Fruit fly (Drosophila melanogaster) whole organism, wandering third instar larva: ENCODE data around the gene CG43797.

Source experiments
- CG32264 ChIP-seq: fragments of 200-800 bp; sonication (Bioruptor generic); optimal IDR thresholded peaks from 2 replicates; lab custom pipeline; 2016; ENCODE audit warnings: missing biosample characterization, missing genetic modification characterization
- dl ChIP-seq, 2 experiments: fragments of 175-275, 200-275 bp in 1 of 2; fragments of 200-275 bp in 1 of 2; sonication (Bioruptor generic); optimal IDR thresholded peaks; lab custom pipeline; 2018; ENCODE audit warnings: mild to moderate bottlenecking in 2 of 2, missing biosample characterization in 2 of 2, missing genetic modification characterization in 2 of 2, moderate library complexity in 2 of 2; ENCODE audit not compliant: partially characterized antibody in 2 of 2, insufficient read depth in 1 of 2

DNA sequence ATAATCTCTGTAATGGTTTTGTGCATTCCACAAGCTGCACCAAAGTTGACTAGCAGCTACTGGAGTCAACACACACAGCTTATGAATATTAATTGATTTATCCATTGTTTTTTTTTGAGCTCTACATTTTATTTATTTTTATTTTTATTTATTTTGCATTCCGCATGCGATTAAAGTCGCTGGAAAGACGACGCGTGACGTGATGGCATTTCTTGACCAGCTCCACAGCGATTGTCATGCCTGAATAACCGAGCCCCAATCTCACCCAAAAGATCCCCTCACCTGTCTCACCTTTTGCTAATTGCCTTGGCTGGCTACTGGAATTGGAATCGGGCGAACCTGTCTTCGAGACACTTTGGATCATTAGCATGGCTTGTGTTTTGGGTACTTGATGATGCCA, 36.5 kb downstream of the CG43797 start:
- TF ChIP-seq CG32264 (no peak), dl (GFP tag; optimal IDR thresholded peaks at IDR 0.05; lab: Kevin White, UChicago; ENCODE audit: insufficient read depth in 1 of 2, partially characterized antibody in 2 of 2) (no peak)
